Fruit fly (Drosophila melanogaster): ENCODE measurements around the gene CG44014.
A peak's percentile ranks its signal among the peaks of the same experiment; 100 is the strongest.

Gene CG44014

DNA sequence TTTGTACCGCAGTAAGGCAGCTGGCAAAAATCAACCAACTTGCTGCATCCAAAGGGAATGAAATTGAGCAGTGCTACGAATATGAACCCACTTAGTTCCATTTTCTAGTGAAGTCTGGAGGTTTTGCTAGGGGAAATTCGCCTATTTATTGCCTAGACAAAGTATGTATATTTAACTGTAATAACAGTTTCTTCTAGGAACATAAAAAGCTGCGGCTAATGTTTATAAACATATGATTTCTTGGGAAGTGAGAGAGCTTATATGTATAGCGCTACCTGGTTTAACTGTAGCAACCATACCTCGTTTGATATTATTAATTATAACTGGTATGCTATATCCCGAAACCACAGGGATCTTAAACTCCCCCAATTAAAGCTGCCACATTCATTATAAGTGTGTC lies 22.7 kb upstream of the CG44014 start, which contains the start of gene CG31296:
CG31296 (minus strand) TSS at position 101 of the 400 bp plus-strand sequence.
- TF ChIP-seq Hmx (GFP tag; optimal IDR thresholded peaks at IDR 0.05), result no peak
- TF ChIP-seq CG7839 (tag; optimal IDR thresholded peaks at IDR 0.05), result no peak
- TF ChIP-seq CG17361 (GFP tag; IDR thresholded peaks at IDR 0.05), result no peak
- no peak for TF ChIP-seq NC2α (GFP tag; optimal IDR thresholded peaks at IDR 0.05)
- no peak for TF ChIP-seq CG18262 (tag; optimal IDR thresholded peaks at IDR 0.05)
- TF ChIP-seq CG14441 (GFP tag; IDR thresholded peaks at IDR 0.05), result no peak
- no peak for TF ChIP-seq CG5953 (GFP tag; IDR thresholded peaks at IDR 0.05)
- TF ChIP-seq CG10462 (GFP tag; optimal IDR thresholded peaks at IDR 0.05), result no peak
- TF ChIP-seq CG30020 (tag; optimal IDR thresholded peaks at IDR 0.05), result no peak
- TF ChIP-seq CG2199 (GFP tag; IDR thresholded peaks at IDR 0.05), result no peak
- no peak for TF ChIP-seq dmrt11E (tag; optimal IDR thresholded peaks at IDR 0.05)

DNA sequence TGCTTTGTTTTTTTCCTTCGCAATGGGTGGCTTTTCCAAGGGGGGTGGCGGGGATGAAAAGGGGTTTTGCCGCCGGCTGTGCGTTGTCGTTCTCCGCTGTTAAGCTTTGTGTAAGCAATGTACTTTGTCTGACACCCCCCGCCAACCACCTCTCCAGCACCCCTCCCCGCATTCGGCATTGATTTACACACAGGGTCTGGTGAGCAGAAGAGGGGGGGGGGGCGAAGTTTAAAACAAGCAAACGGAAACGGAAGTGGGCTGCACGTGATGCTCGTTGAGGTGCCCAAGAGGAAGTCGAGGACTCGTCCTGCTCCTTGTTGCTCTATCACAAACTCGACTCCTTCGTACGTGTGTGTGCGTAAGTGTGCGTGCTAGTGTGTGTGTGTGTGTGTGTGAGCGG lies 8.4 kb upstream of the CG44014 start:
- TF ChIP-seq abd-A (tag; optimal IDR thresholded peaks at IDR 0.05) (peak; percentile 49), Hr51 (GFP tag; optimal IDR thresholded peaks at IDR 0.05) (peak in 1 of 2 experiments; percentile 20), ci (GFP tag; IDR thresholded peaks at IDR 0.05) (0 out of 3 replicates have a peak, but pooled peaks have one; percentile 7), stc (GFP tag; IDR thresholded peaks at IDR 0.05) (no peak), fd64A (GFP tag; optimal IDR thresholded peaks at IDR 0.05) (no peak), crol (GFP tag; IDR thresholded peaks at IDR 0.05) (peak; percentile 84), CG8281 (tag; optimal IDR thresholded peaks at IDR 0.05) (no peak), ssp (GFP tag; IDR thresholded peaks at IDR 0.05) (no peak), onecut (GFP tag; IDR thresholded peaks at IDR 0.05) (peak; percentile 55), CG11456 (GFP tag; IDR thresholded peaks at IDR 0.05) (0 out of 3 replicates have a peak, but pooled peaks have one; percentile 31), CG10543 (GFP tag; optimal IDR thresholded peaks at IDR 0.05) (peak; percentile 0), mirr (GFP tag; optimal IDR thresholded peaks at IDR 0.05) (peak; percentile 66), oc (tag; optimal IDR thresholded peaks at IDR 0.05) (peak; percentile 57), CG4424 (GFP tag; optimal IDR thresholded peaks at IDR 0.05) (no peak), pita (GFP tag; optimal IDR thresholded peaks at IDR 0.05) (no peak), ATbp (GFP tag; optimal IDR thresholded peaks at IDR 0.05) (no peak), Ets97D (GFP tag; optimal IDR thresholded peaks at IDR 0.05) (peak; percentile 45), Hey (tag; optimal IDR thresholded peaks at IDR 0.05) (peak; percentile 87), CG4730 (GFP tag; IDR thresholded peaks at IDR 0.05) (no peak), bab2 (GFP tag; optimal IDR thresholded peaks at IDR 0.05) (no peak), odd (GFP tag; optimal IDR thresholded peaks at IDR 0.05) (no peak)

DNA sequence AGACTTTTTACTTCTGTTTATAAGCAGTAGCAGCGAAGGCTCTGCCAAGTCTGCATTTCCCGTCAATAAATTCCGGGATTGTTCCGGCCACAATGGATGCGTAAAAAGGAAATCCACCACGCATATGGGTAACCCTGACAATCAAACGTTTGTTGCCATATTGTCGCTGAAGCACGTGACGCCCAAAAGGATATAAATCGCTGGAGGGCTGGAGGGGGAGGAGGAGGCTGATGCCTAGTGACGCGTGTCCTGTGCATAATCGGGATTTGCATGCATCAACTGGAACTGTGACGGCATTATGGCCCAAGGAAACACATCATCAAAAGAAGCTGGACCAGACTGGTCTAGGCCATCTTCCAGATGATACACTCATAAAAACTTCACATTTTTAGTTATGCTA lies 4.5 kb upstream of the CG44014 start:
- TF ChIP-seq dysf (GFP tag; IDR thresholded peaks at IDR 0.05), result 0 out of 3 replicates have a peak, but pooled peaks have one; percentile 20
- TF ChIP-seq crol (GFP tag; IDR thresholded peaks at IDR 0.05), result 0 out of 2 replicates have a peak, but pooled peaks have one; percentile 11
- TF ChIP-seq fru (optimal IDR thresholded peaks at IDR 0.05), result no peak
- peak; percentile 76 for TF ChIP-seq gsb-n (tag; optimal IDR thresholded peaks at IDR 0.05)
- peak; percentile 41 for TF ChIP-seq nerfin-1 (tag; optimal IDR thresholded peaks at IDR 0.05)
- TF ChIP-seq sens-2 (GFP tag; IDR thresholded peaks at IDR 0.05), result no peak
- TF ChIP-seq CG6854 (GFP tag; optimal IDR thresholded peaks at IDR 0.05), result no peak
- no peak for TF ChIP-seq CG10274 (GFP tag; optimal IDR thresholded peaks at IDR 0.05)
- TF ChIP-seq Hey (tag; optimal IDR thresholded peaks at IDR 0.05), result peak; percentile 71
- no peak for TF ChIP-seq Sox102F (GFP tag; optimal IDR thresholded peaks at IDR 0.05)
- peak; percentile 57 for TF ChIP-seq oc (tag; optimal IDR thresholded peaks at IDR 0.05)

Measured in whole organism, embryonic.